Fruit fly (Drosophila melanogaster) whole organism, wandering third instar larva: Measurements from ENCODE around the gene CG42458.

Source experiments
- CrebA ChIP-seq: fragments of 200-800 bp; sonication (Bioruptor generic); optimal IDR thresholded peaks from 2 replicates; lab custom pipeline; 2016; ENCODE audit warnings: missing biosample characterization, mild to moderate bottlenecking, missing genetic modification characterization, borderline replicate concordance
- br ChIP-seq: fragments of 200-800 bp; sonication (Bioruptor generic); optimal IDR thresholded peaks from 2 replicates; lab custom pipeline; 2016; ENCODE audit warnings: missing biosample characterization, missing genetic modification characterization
- h ChIP-seq: fragments of 200-800 bp; sonication (Bioruptor generic); optimal IDR thresholded peaks from 3 replicates; lab custom pipeline; 2016; ENCODE audit warnings: missing biosample characterization, mild to moderate bottlenecking, missing genetic modification characterization
- jim ChIP-seq: fragments of 175-275, 200-325 bp; sonication (Bioruptor generic); optimal IDR thresholded peaks from 2 replicates; lab custom pipeline; 2016; ENCODE audit warnings: missing biosample characterization, mild to moderate bottlenecking, missing genetic modification characterization
- lola ChIP-seq: fragments of >200 bp; optimal IDR thresholded peaks from 2 replicates; lab custom pipeline; 2017; ENCODE audit warnings: missing biosample characterization, missing genetic modification characterization

DNA sequence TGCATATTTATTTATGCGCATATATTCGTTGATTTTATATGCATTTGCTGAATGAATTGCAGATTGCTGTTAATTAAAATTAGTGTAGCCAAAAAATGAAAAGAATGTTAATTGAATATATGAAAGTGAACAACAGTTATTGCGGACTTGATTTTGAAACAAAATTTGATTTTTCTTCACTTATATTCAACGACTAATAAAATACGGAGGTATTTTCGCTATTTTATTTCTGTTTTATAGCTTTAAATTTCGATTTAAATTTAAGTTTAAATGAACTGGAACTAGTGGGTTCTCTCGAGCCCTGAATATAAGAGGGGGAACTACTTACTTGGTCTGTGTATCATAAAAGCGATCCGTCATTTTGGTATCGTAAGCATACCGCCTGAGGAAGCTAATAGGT lies 27.6 kb upstream of the CG42458 start, which contains the start of gene CG32379:
- TF ChIP-seq CrebA (GFP tag; lab: Kevin White, UChicago) (no peak), br (no peak), lola (GFP tag; lab: Kevin White, UChicago) (no peak), h (GFP tag; lab: Kevin White, UChicago) (no peak), jim (no peak)
